Fruit fly (Drosophila melanogaster) whole organism, embryonic: ENCODE results near the gene plx.

Experiments used
- B-H1 ChIP-seq: fragments of 200-800 bp; sonication (Bioruptor generic); IDR thresholded peaks from 3 replicates; pipeline ENCODE4 v1.3.6; 2022; ENCODE audit warnings: missing biosample characterization, missing genetic modification characterization
- Blimp-1 ChIP-seq: fragments of 200-800 bp; sonication (Bioruptor generic); optimal IDR thresholded peaks from 3 replicates; lab custom pipeline; 2018; ENCODE audit warnings: missing biosample characterization, missing genetic modification characterization, mild to moderate bottlenecking, moderate library complexity, missing genetic modification reagents
- CG10209 ChIP-seq: fragments of 200-800 bp; sonication (Bioruptor generic); optimal IDR thresholded peaks from 3 replicates; lab custom pipeline; 2017; ENCODE audit warnings: missing biosample characterization, mild to moderate bottlenecking, missing genetic modification characterization, missing genetic modification reagents
- CG10979 ChIP-seq: fragments of 200-800 bp; sonication (Bioruptor generic); optimal IDR thresholded peaks from 2 replicates; lab custom pipeline; 2018; ENCODE audit warnings: missing biosample characterization, mild to moderate bottlenecking, missing genetic modification characterization, moderate library complexity
- CG11504 ChIP-seq: fragments of 200-800 bp; sonication (Bioruptor generic); optimal IDR thresholded peaks from 3 replicates; lab custom pipeline; 2019; ENCODE audit warnings: missing biosample characterization, mild to moderate bottlenecking, missing genetic modification characterization, moderate library complexity
- CG13624 ChIP-seq: fragments of 200-800 bp; sonication (Bioruptor generic); optimal IDR thresholded peaks from 2 replicates; lab custom pipeline; 2016; ENCODE audit warnings: missing biosample characterization, missing genetic modification characterization
- CG14965 ChIP-seq: fragments of 200-800 bp; sonication (Bioruptor generic); optimal IDR thresholded peaks from 2 replicates; lab custom pipeline; 2016; ENCODE audit warnings: missing biosample characterization, missing genetic modification characterization, borderline replicate concordance
- CG15269 ChIP-seq: fragments of 200-800 bp; sonication (Bioruptor generic); optimal IDR thresholded peaks from 2 replicates; lab custom pipeline; 2018; ENCODE audit warnings: missing biosample characterization, mild to moderate bottlenecking, missing genetic modification characterization, moderate library complexity
- CG17328 ChIP-seq: fragments of 200-800 bp; sonication (Bioruptor generic); IDR thresholded peaks from 2 replicates; pipeline ENCODE4 v1.3.6; 2022; ENCODE audit warnings: missing biosample characterization, missing genetic modification characterization
- CG17361 ChIP-seq: fragments of 200-800 bp; sonication (Bioruptor generic); IDR thresholded peaks from 3 replicates; pipeline ENCODE4 v1.3.6; 2022; ENCODE audit warnings: missing biosample characterization, missing genetic modification characterization
- CG2116 ChIP-seq: fragments of 200-800 bp; sonication (Bioruptor generic); optimal IDR thresholded peaks from 3 replicates; lab custom pipeline; 2018; ENCODE audit warnings: missing biosample characterization, mild to moderate bottlenecking, missing genetic modification characterization
- CG2678 ChIP-seq: fragments of 200-800 bp; sonication (Bioruptor generic); optimal IDR thresholded peaks from 3 replicates; lab custom pipeline; 2019; ENCODE audit warnings: missing biosample characterization, mild to moderate bottlenecking, missing genetic modification characterization, moderate library complexity
- CG32532 ChIP-seq: fragments of 200-800 bp; sonication (Bioruptor generic); IDR thresholded peaks from 2 replicates; pipeline ENCODE4 v1.3.6; 2022; ENCODE audit warnings: missing biosample characterization, missing genetic modification characterization
- CG43689 ChIP-seq: fragments of 200-800 bp; sonication (Bioruptor generic); IDR thresholded peaks from 2 replicates; pipeline ENCODE4 v1.3.6; 2022; ENCODE audit warnings: missing biosample characterization, missing genetic modification characterization
- CG4707 ChIP-seq: fragments of 200-800 bp; sonication (Bioruptor generic); optimal IDR thresholded peaks from 2 replicates; lab custom pipeline; 2018; ENCODE audit warnings: missing biosample characterization, mild to moderate bottlenecking, missing genetic modification characterization, moderate library complexity
- CG6813 ChIP-seq: fragments of 200-800 bp; sonication (Bioruptor generic); optimal IDR thresholded peaks from 2 replicates; lab custom pipeline; 2017; ENCODE audit warnings: missing biosample characterization, missing genetic modification characterization, mild to moderate bottlenecking, moderate library complexity, missing genetic modification reagents
- CG7745 ChIP-seq: fragments of 200-800 bp; sonication (Bioruptor generic); optimal IDR thresholded peaks from 2 replicates; lab custom pipeline; 2018; ENCODE audit warnings: missing biosample characterization, mild to moderate bottlenecking, missing genetic modification characterization, moderate library complexity
- CG7928 ChIP-seq: fragments of 200-800 bp; sonication (Bioruptor generic); optimal IDR thresholded peaks from 2 replicates; lab custom pipeline; 2017; ENCODE audit warnings: missing biosample characterization, mild to moderate bottlenecking, missing genetic modification characterization
- CG8765 ChIP-seq: fragments of 200-800 bp; sonication (Bioruptor generic); IDR thresholded peaks from 2 replicates; pipeline ENCODE4 v1.3.6; 2022; ENCODE audit warnings: missing biosample characterization, missing genetic modification characterization
- CG8944 ChIP-seq: fragments of 200-800 bp; sonication (Bioruptor generic); optimal IDR thresholded peaks from 3 replicates; lab custom pipeline; 2016; ENCODE audit warnings: missing biosample characterization, missing genetic modification characterization
- CrebB ChIP-seq: fragments of 200-800 bp; sonication (Bioruptor generic); optimal IDR thresholded peaks from 3 replicates; lab custom pipeline; 2018; ENCODE audit warnings: missing biosample characterization, mild to moderate bottlenecking, missing genetic modification characterization
- D ChIP-seq, 2 experiments: fragments of 200-800 bp in 1 of 2; fragments of >200 bp in 1 of 2; sonication (Bioruptor generic) in 1 of 2; optimal IDR thresholded peaks; 2 replicates in 1 of 2; 3 replicates in 1 of 2; lab custom pipeline; 2017; ENCODE audit warnings: mild to moderate bottlenecking in 1 of 2, missing biosample characterization in 1 of 2, missing genetic modification characterization in 1 of 2, missing genetic modification reagents in 1 of 2
- Dp ChIP-seq: fragments of 200-800 bp; sonication (Bioruptor generic); optimal IDR thresholded peaks from 2 replicates; lab custom pipeline; 2018; ENCODE audit warnings: missing biosample characterization, mild to moderate bottlenecking, missing genetic modification characterization, moderate library complexity
- E2f2 ChIP-seq: fragments of 200-800 bp; sonication (Bioruptor generic); IDR thresholded peaks from 2 replicates; pipeline ENCODE4 v1.3.6; 2022; ENCODE audit warnings: missing biosample characterization, missing genetic modification characterization
- Eip74EF ChIP-seq, 2 experiments: fragments of 200-800 bp in 1 of 2; fragments of >200 bp in 1 of 2; sonication (Bioruptor generic) in 1 of 2; optimal IDR thresholded peaks; 2 replicates each; lab custom pipeline; 2017 to 2019; ENCODE audit warnings: missing biosample characterization in 2 of 2, missing genetic modification characterization in 2 of 2, mild to moderate bottlenecking in 1 of 2, moderate library complexity in 1 of 2
- Elba2 ChIP-seq: fragments of 200-800 bp; sonication (Bioruptor generic); optimal IDR thresholded peaks from 3 replicates; lab custom pipeline; 2016; ENCODE audit warnings: missing biosample characterization, missing genetic modification characterization
- Gsc ChIP-seq: fragments of 200-800 bp; sonication (Bioruptor generic); IDR thresholded peaks from 2 replicates; pipeline ENCODE4 v1.3.6; 2022; ENCODE audit warnings: missing biosample characterization, missing genetic modification characterization
- Hey ChIP-seq: fragments of 200-800 bp; sonication (Bioruptor generic); optimal IDR thresholded peaks from 3 replicates; lab custom pipeline; 2018; ENCODE audit warnings: missing biosample characterization, mild to moderate bottlenecking, missing genetic modification characterization
- Hmr ChIP-seq: fragments of 200-800 bp; sonication (Bioruptor generic); optimal IDR thresholded peaks from 3 replicates; lab custom pipeline; 2017; ENCODE audit warnings: mild to moderate bottlenecking, missing biosample characterization, missing genetic modification reagents, missing genetic modification characterization
- NC2α ChIP-seq: fragments of 200-800 bp; sonication (Bioruptor generic); optimal IDR thresholded peaks from 2 replicates; lab custom pipeline; 2016; ENCODE audit warnings: missing biosample characterization, missing genetic modification characterization
- Oli ChIP-seq: fragments of 200-800 bp; sonication (Bioruptor generic); optimal IDR thresholded peaks from 2 replicates; lab custom pipeline; 2018; ENCODE audit warnings: missing biosample characterization, mild to moderate bottlenecking, missing genetic modification characterization, moderate library complexity
- PHDP ChIP-seq: fragments of 200-800 bp; sonication (Bioruptor generic); optimal IDR thresholded peaks from 3 replicates; lab custom pipeline; 2018; ENCODE audit warnings: missing biosample characterization, mild to moderate bottlenecking, missing genetic modification characterization, moderate library complexity
- TFAM ChIP-seq: fragments of 200-800 bp; sonication (Bioruptor generic); optimal IDR thresholded peaks from 2 replicates; lab custom pipeline; 2017; ENCODE audit warnings: missing biosample characterization, missing genetic modification characterization, inconsistent platforms
- bbx ChIP-seq: fragments of 200-800 bp; sonication (Bioruptor generic); IDR thresholded peaks from 2 replicates; pipeline ENCODE4 v1.3.6; 2022; ENCODE audit warnings: missing biosample characterization, missing genetic modification characterization; ENCODE audit not compliant: partially characterized antibody
- ci ChIP-seq: fragments of 200-800 bp; sonication (Bioruptor generic); IDR thresholded peaks from 3 replicates; pipeline ENCODE4 v1.3.6; 2022; ENCODE audit warnings: missing biosample characterization, missing genetic modification characterization
- disco-r ChIP-seq: fragments of 200-800 bp; sonication (Bioruptor generic); optimal IDR thresholded peaks from 2 replicates; lab custom pipeline; 2016; ENCODE audit warnings: missing biosample characterization, missing genetic modification characterization
- grau ChIP-seq: fragments of 200-800 bp; optimal IDR thresholded peaks from 3 replicates; lab custom pipeline; 2019; ENCODE audit warnings: missing biosample characterization, mild to moderate bottlenecking, missing genetic modification characterization, moderate library complexity
- hb ChIP-seq: fragments of 200-800 bp; sonication (Bioruptor generic); IDR thresholded peaks from 3 replicates; pipeline ENCODE4 v1.3.6; 2022; ENCODE audit warnings: missing biosample characterization, missing genetic modification characterization; ENCODE audit not compliant: partially characterized antibody
- kni ChIP-seq: fragments of 200-800 bp; sonication (Bioruptor generic); optimal IDR thresholded peaks from 3 replicates; lab custom pipeline; 2017; ENCODE audit warnings: mild to moderate bottlenecking, missing biosample characterization, missing genetic modification reagents, missing genetic modification characterization
- knrl ChIP-seq: fragments of 200-800 bp; sonication (Bioruptor generic); IDR thresholded peaks from 3 replicates; pipeline ENCODE4 v1.3.6; 2022; ENCODE audit warnings: missing biosample characterization, missing genetic modification characterization; ENCODE audit not compliant: partially characterized antibody
- mld ChIP-seq: fragments of 200-800 bp; sonication (Bioruptor generic); IDR thresholded peaks from 3 replicates; pipeline ENCODE4 v1.3.6; 2022; ENCODE audit warnings: missing biosample characterization, missing genetic modification characterization; ENCODE audit not compliant: partially characterized antibody
- odd ChIP-seq: fragments of 200-800 bp; sonication (Bioruptor generic); optimal IDR thresholded peaks from 2 replicates; lab custom pipeline; 2017; ENCODE audit warnings: missing biosample characterization, mild to moderate bottlenecking, missing genetic modification characterization
- pfk ChIP-seq: fragments of 200-800 bp; sonication (Bioruptor generic); optimal IDR thresholded peaks from 2 replicates; lab custom pipeline; 2018; ENCODE audit warnings: missing biosample characterization, mild to moderate bottlenecking, missing genetic modification characterization, moderate library complexity
- row ChIP-seq: fragments of 200-800 bp; sonication (Bioruptor generic); IDR thresholded peaks from 3 replicates; pipeline ENCODE4 v1.3.6; 2022; ENCODE audit warnings: missing biosample characterization, missing genetic modification characterization
- scrt ChIP-seq: fragments of 200-800 bp; sonication (Bioruptor generic); optimal IDR thresholded peaks from 2 replicates; lab custom pipeline; 2018; ENCODE audit warnings: missing biosample characterization, mild to moderate bottlenecking, missing genetic modification characterization, moderate library complexity
- stc ChIP-seq: fragments of 200-800 bp; sonication (Bioruptor generic); IDR thresholded peaks from 2 replicates; pipeline ENCODE4 v1.3.6; 2022; ENCODE audit warnings: missing biosample characterization, missing genetic modification characterization
- tna ChIP-seq: fragments of 200-800 bp; sonication (Bioruptor generic); IDR thresholded peaks from 2 replicates; pipeline ENCODE4 v1.3.6; 2022; ENCODE audit warnings: missing biosample characterization, missing genetic modification characterization; ENCODE audit not compliant: partially characterized antibody
- wdn ChIP-seq: fragments of 200-800 bp; sonication (Bioruptor generic); IDR thresholded peaks from 2 replicates; pipeline ENCODE4 v1.3.6; 2022; ENCODE audit warnings: missing biosample characterization, missing genetic modification characterization

The plx gene

DNA sequence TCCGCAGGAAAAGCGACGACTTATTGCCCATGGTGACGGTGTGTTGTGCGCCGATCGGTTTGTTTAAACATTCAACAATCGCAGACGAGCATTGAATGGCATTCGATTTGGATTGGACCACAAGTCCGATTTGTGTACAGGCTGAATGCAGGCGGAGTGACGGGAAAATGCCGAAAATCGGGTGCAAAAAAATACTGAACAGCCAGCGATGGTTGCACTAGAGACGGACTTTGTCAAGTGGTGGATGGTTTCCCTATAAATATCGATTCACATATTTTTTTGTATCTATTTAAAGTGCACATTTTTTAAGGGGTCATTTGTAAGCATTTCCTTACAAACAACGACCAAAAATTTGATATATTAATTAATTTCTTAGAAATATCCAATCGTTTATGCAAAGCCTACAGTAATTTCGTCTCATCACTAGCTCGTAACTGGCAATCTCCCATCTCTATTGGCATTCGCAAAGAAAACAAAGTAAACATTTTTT lies 30.9 kb upstream of the plx start, which contains the start of the genes elm and MED27 (continued):
- peak; percentile 82 for TF ChIP-seq CG17328 (GFP tag; lab: Robert Waterston, UW)
- peak; percentile 93 for TF ChIP-seq CG2678 (tag; lab: Kevin White, UChicago)
- peak; percentile 62 for TF ChIP-seq TFAM (GFP tag; lab: Kevin White, UChicago)
- peak; percentile 48 for TF ChIP-seq CG4707
- peak; percentile 93 for TF ChIP-seq Hmr (GFP tag; lab: Kevin White, UChicago)
- TF ChIP-seq Elba2 (GFP tag; lab: Kevin White, UChicago) = peak; percentile 79
- TF ChIP-seq knrl = peak; percentile 98
- peak; percentile 86 for TF ChIP-seq Oli
- TF ChIP-seq CG43689 = 0 out of 2 replicates have a peak, but pooled peaks have one; percentile 52
- peak; percentile 91 for TF ChIP-seq ci (GFP tag; lab: Robert Waterston, UW)
- peak; percentile 69 for TF ChIP-seq E2f2 (GFP tag; lab: Robert Waterston, UW)
- peak; percentile 90 for TF ChIP-seq PHDP (tag; lab: Kevin White, UChicago)
- TF ChIP-seq CG14965 (GFP tag; lab: Kevin White, UChicago) = peak; percentile 25
- peak; percentile 59 for TF ChIP-seq CrebB
- TF ChIP-seq CG11504 = peak; percentile 89
- TF ChIP-seq bbx = peak; percentile 84
- peak; percentile 11 for TF ChIP-seq pfk
- TF ChIP-seq CG8944 (GFP tag; lab: Kevin White, UChicago) = peak; percentile 95
- TF ChIP-seq CG7928 = peak; percentile 72
- TF ChIP-seq CG15269 (tag; lab: Kevin White, UChicago) = peak; percentile 90
- TF ChIP-seq CG13624 (GFP tag; lab: Kevin White, UChicago) = peak; percentile 94
- peak; percentile 90 for TF ChIP-seq CG10209 (GFP tag; lab: Kevin White, UChicago)
- peak; percentile 92 for TF ChIP-seq CG2116 (GFP tag; lab: Kevin White, UChicago)
- peak; percentile 65 for TF ChIP-seq tna
- peak; percentile 86 for TF ChIP-seq Blimp-1 (GFP tag; lab: Kevin White, UChicago)
- TF ChIP-seq Gsc = peak; percentile 82
- TF ChIP-seq scrt (GFP tag; lab: Kevin White, UChicago) = peak; percentile 72
- peak; percentile 25 for TF ChIP-seq Dp (GFP tag; lab: Kevin White, UChicago)
- peak; percentile 93 for TF ChIP-seq grau (tag; lab: Kevin White, UChicago)
- TF ChIP-seq CG8765 (GFP tag; lab: Robert Waterston, UW) = peak; percentile 92
- peak; percentile 49 for TF ChIP-seq odd (GFP tag; lab: Kevin White, UChicago)
- TF ChIP-seq CG17361 (GFP tag; lab: Robert Waterston, UW) = peak; percentile 95
- TF ChIP-seq NC2α (GFP tag; lab: Kevin White, UChicago) = peak; percentile 79
- peak; percentile 72 for TF ChIP-seq mld (GFP tag; lab: Robert Waterston, UW)
- peak; percentile 86 for TF ChIP-seq CG10979
- peak; percentile 56 for TF ChIP-seq Hey (tag; lab: Kevin White, UChicago)
- TF ChIP-seq CG7745 (tag; lab: Kevin White, UChicago) = no peak
- peak; percentile 99 for TF ChIP-seq row
- TF ChIP-seq disco-r (GFP tag; lab: Kevin White, UChicago) = peak; percentile 79
- TF ChIP-seq kni (GFP tag; lab: Kevin White, UChicago) = peak; percentile 85
- no peak for TF ChIP-seq D (optimal IDR thresholded peaks at IDR 0.05; lab: Kevin White, UChicago)
- TF ChIP-seq D (GFP tag; optimal IDR thresholded peaks at IDR 0.05; lab: Kevin White, UChicago) = peak; percentile 77
- peak in 1 of 2 experiments; percentile 64 for TF ChIP-seq Eip74EF (GFP tag; optimal IDR thresholded peaks at IDR 0.05; lab: Kevin White, UChicago)
- TF ChIP-seq stc = peak; percentile 75
- TF ChIP-seq wdn (GFP tag; lab: Robert Waterston, UW) = peak; percentile 92
- peak; percentile 94 for TF ChIP-seq CG32532
- peak; percentile 91 for TF ChIP-seq B-H1
- TF ChIP-seq CG6813 (GFP tag; lab: Kevin White, UChicago) = peak; percentile 34
- peak; percentile 90 for TF ChIP-seq hb
